Fruit fly (Drosophila melanogaster): ENCODE results near the gene Cht6.

Cht6 gene

dm6 chrX:10021809-10022208 is 5.2 kb downstream of the Cht6 start:
- no peak for TF ChIP-seq CG8478 (optimal IDR thresholded peaks at IDR 0.05)
- TF ChIP-seq CTCF (optimal IDR thresholded peaks at IDR 0.05): no peak

- no peak for TF ChIP-seq CG8478 (optimal IDR thresholded peaks at IDR 0.05)
- no peak for TF ChIP-seq CTCF (optimal IDR thresholded peaks at IDR 0.05)
These were observed 13.1 kb downstream of the Cht6 start for dm6 chrX:10029730-10030129.

DNA sequence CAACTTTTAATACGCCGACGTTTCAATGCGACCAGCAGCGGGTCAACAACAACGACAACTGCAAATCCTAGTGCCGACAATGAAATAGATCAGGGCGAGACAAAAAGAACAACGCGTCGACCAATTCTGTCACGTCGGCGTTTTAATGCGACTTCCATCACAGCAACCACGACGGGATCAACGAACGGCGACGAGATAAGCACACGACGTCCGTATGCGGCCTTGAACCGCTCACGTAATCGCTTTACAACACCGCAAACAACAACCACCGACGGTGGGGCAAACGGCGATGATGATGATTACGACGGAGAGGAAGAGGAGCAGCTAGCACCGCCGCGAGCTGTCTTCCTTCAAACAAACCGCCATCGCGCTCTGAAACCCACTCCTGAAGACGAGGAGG is 22.9 kb downstream of the Cht6 start:
- TF ChIP-seq CTCF (optimal IDR thresholded peaks at IDR 0.05): no peak
- no peak for TF ChIP-seq CG8478 (optimal IDR thresholded peaks at IDR 0.05)

- TF ChIP-seq CTCF (optimal IDR thresholded peaks at IDR 0.05) (no peak), CG8478 (optimal IDR thresholded peaks at IDR 0.05) (no peak)
These were observed 27.2 kb downstream of the Cht6 start for dm6 chrX:10043873-10044272.

DNA sequence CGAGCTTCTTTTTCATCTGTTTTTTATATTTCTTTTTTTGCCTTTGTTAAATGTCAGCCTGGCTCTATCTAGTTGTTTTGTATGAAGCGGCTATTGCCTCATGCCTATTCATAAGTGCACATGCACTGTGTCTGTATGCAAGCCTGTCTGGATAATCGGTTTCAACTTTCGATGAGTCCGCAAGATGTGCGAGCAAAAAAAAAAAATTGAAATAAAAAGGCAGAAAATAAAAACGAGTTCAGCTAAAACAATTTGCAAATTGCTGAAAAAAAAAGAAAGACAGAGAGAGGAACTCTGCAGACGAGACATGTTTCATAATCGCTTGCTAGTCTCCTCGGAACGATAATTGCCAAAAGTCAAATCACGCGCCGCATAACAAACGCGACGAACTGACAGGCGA is 29.1 kb downstream of the Cht6 start:
- TF ChIP-seq CG8478 (optimal IDR thresholded peaks at IDR 0.05): no peak
- TF ChIP-seq CTCF (optimal IDR thresholded peaks at IDR 0.05): no peak

DNA sequence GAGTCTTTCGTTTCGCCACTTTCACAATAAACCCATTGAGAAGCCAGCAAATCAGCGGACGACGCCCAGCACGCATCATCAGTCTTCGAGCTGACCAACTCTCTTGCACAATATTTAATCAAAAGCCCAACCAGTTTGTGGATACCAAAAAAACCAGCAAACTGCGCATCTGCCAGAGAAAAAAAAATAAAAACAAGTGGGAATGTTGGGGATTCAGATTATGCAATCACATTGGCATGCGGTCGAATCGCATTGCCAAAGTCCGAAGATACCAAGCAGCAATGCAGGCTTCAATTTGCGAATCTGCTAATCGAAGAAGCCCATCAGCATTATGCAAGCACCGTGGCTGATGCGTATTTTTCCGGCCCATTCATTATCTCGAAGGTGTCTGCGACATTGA is 30.1 kb downstream of the Cht6 start:
- TF ChIP-seq CTCF (optimal IDR thresholded peaks at IDR 0.05) (no peak), CG8478 (optimal IDR thresholded peaks at IDR 0.05) (no peak)

dm6 chrX:10047961-10048360 is 31.3 kb downstream of the Cht6 start:
- TF ChIP-seq CTCF (optimal IDR thresholded peaks at IDR 0.05): no peak

DNA sequence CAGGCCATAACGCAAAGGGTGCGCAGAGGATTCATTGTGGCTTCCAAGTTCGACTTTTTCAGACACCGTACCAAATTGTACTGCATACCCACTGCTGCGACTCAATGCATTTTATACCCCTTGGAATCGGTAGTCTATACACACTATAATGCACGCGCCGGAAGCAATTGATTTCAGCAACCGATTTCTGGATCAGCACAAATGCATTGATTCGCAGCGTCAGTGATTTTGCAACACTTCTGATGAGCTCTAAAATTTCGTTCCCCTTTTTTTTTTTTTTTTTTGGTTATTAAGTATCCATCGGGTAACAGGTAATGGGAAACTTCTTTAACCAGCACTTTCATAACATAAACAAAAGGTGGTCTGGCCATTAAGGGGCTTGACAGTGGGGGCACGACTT is 35.9 kb downstream of the Cht6 start, which contains the start of gene Yp2:
Yp2 (minus strand) TSS at position 88 of the 400 bp plus-strand sequence.
- no peak for TF ChIP-seq CTCF (optimal IDR thresholded peaks at IDR 0.05)
- no peak for TF ChIP-seq CG8478 (optimal IDR thresholded peaks at IDR 0.05)

DNA sequence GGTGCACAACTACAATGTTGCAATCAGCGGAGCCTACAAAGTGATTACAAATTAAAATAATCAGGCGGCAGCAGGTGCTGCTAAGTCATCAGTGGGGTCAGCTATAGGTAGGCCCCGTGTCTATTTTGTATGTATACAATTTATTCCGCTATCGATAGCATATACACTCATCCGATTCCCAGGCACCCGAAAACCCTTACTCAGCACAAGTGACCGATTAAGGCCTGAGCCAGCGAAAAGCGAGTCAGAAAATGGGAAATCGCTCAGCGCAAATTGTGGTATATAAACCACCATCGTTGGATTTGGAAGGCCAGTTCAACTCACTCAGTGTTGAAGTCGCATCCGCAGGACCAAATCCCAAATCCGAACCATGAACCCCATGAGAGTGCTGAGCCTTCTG is 36.9 kb downstream of the Cht6 start, which contains the start of gene Yp1:
Yp1 (plus strand) TSS at position 265 of the 400 bp plus-strand sequence.
- TF ChIP-seq CG8478 (optimal IDR thresholded peaks at IDR 0.05) (no peak), CTCF (optimal IDR thresholded peaks at IDR 0.05) (no peak)

DNA sequence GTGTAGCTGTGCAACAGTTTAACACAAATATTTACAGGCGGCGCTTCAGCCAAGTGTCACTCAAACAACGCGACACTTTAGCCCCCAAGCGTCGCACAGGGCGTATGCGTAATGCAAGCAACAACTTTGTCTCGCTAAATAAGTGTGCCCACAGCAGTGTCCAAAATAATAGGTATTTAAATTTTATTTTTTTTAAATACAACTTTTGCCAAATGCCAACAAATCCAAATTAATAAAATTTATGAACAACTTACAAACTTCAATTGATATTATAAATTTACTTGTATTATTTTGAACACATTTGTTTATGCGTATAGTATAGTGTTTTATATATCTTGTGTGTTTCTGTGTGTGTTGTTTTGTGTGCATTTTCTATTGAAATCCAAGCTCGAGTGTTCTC is 41.3 kb downstream of the Cht6 start:
- no peak for TF ChIP-seq CG8478 (optimal IDR thresholded peaks at IDR 0.05)
- no peak for TF ChIP-seq CTCF (optimal IDR thresholded peaks at IDR 0.05)

dm6 chrX:10061327-10061726 is 44.7 kb downstream of the Cht6 start, which contains the start of gene Gr9a:
Gene Gr9a (plus strand): TSS chrX:10061627.
- no peak for TF ChIP-seq CTCF (optimal IDR thresholded peaks at IDR 0.05)
- TF ChIP-seq CG8478 (optimal IDR thresholded peaks at IDR 0.05): no peak

dm6 chrX:10067528-10067927 is 50.9 kb downstream of the Cht6 start:
- no peak for TF ChIP-seq CTCF (optimal IDR thresholded peaks at IDR 0.05)

DNA sequence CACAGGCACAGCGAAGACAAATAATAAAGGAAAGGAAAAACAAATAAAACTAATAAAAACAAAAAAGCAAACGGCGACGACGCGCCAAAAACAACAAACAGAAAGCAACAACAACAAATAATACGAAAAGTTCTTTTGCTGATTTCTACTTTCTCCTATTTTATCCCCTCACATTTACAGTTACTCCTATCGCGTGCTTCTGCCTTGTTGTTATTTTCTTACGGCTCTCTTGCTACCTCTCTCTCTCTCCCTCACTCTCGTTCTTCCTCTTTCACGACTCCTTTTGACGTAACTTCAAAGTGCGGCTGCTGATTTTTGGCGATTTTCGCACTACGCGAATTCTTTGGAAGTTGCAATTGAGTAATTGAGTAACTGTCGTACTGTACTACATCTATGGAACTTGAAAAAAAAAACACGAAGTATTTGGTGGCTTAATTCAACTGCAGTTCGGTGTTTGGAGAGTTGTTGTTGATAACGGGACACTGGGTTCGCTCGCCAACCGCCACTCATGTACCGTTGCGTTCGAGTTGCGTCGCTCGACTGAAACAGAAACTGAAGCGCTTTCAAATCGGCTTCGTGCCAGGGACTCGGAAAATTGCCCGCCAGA is 53.8 kb downstream of the Cht6 start, which contains the start of gene CG15312:
CG15312 (minus strand) TSS at position 544 of the 607 bp plus-strand sequence.
- TF ChIP-seq CG8478 (optimal IDR thresholded peaks at IDR 0.05): no peak
- no peak for TF ChIP-seq CTCF (optimal IDR thresholded peaks at IDR 0.05)

dm6 chrX:10071516-10071915 is 54.9 kb downstream of the Cht6 start:
- TF ChIP-seq CG8478 (optimal IDR thresholded peaks at IDR 0.05) (no peak), CTCF (optimal IDR thresholded peaks at IDR 0.05) (no peak)

- TF ChIP-seq CTCF (optimal IDR thresholded peaks at IDR 0.05): no peak
- no peak for TF ChIP-seq CG8478 (optimal IDR thresholded peaks at IDR 0.05)
These were observed 65.7 kb downstream of the Cht6 start, which contains the start of gene ZAP3 for dm6 chrX:10082185-10082949. Gene ZAP3 (minus strand): TSS chrX:10082492.

- TF ChIP-seq CTCF (optimal IDR thresholded peaks at IDR 0.05) (no peak), CG8478 (optimal IDR thresholded peaks at IDR 0.05) (no peak)
These were observed 66.3 kb downstream of the Cht6 start, which contains the start of gene CG2972 for dm6 chrX:10082950-10083253. Gene CG2972 (plus strand): TSS chrX:10083154.
